Worm (Caenorhabditis elegans): Measurements from ENCODE around the gene K01A2.6.

ce11 chrII:300977-301772 is 1.4 kb downstream of the K01A2.6 start, which contains the start of gene K01A2.5:
- TF ChIP-seq flt-1 (GFP tag; IDR thresholded peaks at IDR 0.05) (no peak), cog-1 (tag; optimal IDR thresholded peaks at IDR 0.05) (peak; percentile 22), tab-1 (GFP tag; IDR thresholded peaks at IDR 0.05) (no peak), klf-2 (GFP tag; conservative IDR thresholded peaks at IDR 0.05) (no peak), ref-1 (GFP tag; conservative IDR thresholded peaks at IDR 0.05) (no peak), med-1 (GFP tag; optimal IDR thresholded peaks at IDR 0.05; ENCODE audit: insufficient read depth) (no peak), ztf-23 (GFP tag; IDR thresholded peaks at IDR 0.05) (no peak)

All from whole organism, midembryonic.